Worm (Caenorhabditis elegans) whole organism, mixed stage, embryonic: ENCODE results near the gene srx-82.
A peak's percentile ranks its signal among the peaks of the same experiment; 100 is the strongest.

ENCODE experiments used
- bed-3 ChIP-seq: fragments of 200-800 bp; sonication (Bioruptor generic); optimal IDR thresholded peaks from 3 replicates; lab custom pipeline; 2018; ENCODE audit warnings: mild to moderate bottlenecking, missing genetic modification characterization, moderate library complexity, missing compliant biosample characterization
- blmp-1 ChIP-seq: fragments of 150-350 bp; optimal IDR thresholded peaks from 2 replicates; lab custom pipeline; 2014; ENCODE audit warnings: missing biosample characterization, missing genetic modification characterization
- ceh-39 ChIP-seq: fragments of 150-350 bp; optimal IDR thresholded peaks from 2 replicates; lab custom pipeline; 2014; ENCODE audit warnings: missing biosample characterization, missing genetic modification characterization
- ceh-43 ChIP-seq: fragments of 200-800 bp; sonication (Bioruptor generic); optimal IDR thresholded peaks from 2 replicates; lab custom pipeline; 2018; ENCODE audit warnings: mild to moderate bottlenecking, missing genetic modification characterization, moderate library complexity, missing compliant biosample characterization
- ceh-83 ChIP-seq: fragments of 200-800 bp; sonication (Bioruptor generic); optimal IDR thresholded peaks from 2 replicates; lab custom pipeline; 2018; ENCODE audit warnings: mild to moderate bottlenecking, missing genetic modification characterization, missing compliant biosample characterization
- ces-1 ChIP-seq: fragments of 150-350 bp; optimal IDR thresholded peaks from 2 replicates; lab custom pipeline; 2014; ENCODE audit warnings: missing biosample characterization, missing genetic modification reagents, missing genetic modification characterization
- cnd-1 ChIP-seq: fragments of 200-800 bp; sonication (Bioruptor generic); optimal IDR thresholded peaks from 2 replicates; lab custom pipeline; 2018; ENCODE audit warnings: mild to moderate bottlenecking, missing genetic modification characterization, missing compliant biosample characterization
- drap-1 ChIP-seq: fragments of 200-800 bp; sonication (Bioruptor generic); optimal IDR thresholded peaks from 3 replicates; lab custom pipeline; 2018; ENCODE audit warnings: mild to moderate bottlenecking, missing genetic modification characterization, missing compliant biosample characterization
- elt-3 ChIP-seq: fragments of 150-350 bp; optimal IDR thresholded peaks from 2 replicates; lab custom pipeline; 2014; ENCODE audit warnings: missing biosample characterization, missing genetic modification characterization
- flh-1 ChIP-seq: fragments of 200-800 bp; sonication (Bioruptor generic); optimal IDR thresholded peaks from 2 replicates; lab custom pipeline; 2018; ENCODE audit warnings: mild to moderate bottlenecking, missing genetic modification characterization, moderate library complexity, missing compliant biosample characterization
- ham-2 ChIP-seq: fragments of 200-800 bp; sonication (Bioruptor generic); optimal IDR thresholded peaks from 2 replicates; lab custom pipeline; 2018; ENCODE audit warnings: mild to moderate bottlenecking, missing genetic modification characterization, missing compliant biosample characterization
- hlh-1 ChIP-seq: fragments of 150-350 bp; optimal IDR thresholded peaks from 2 replicates; lab custom pipeline; 2014; ENCODE audit warnings: missing biosample characterization, missing genetic modification reagents, missing genetic modification characterization
- lin-32 ChIP-seq: fragments of 200-800 bp; sonication (Bioruptor generic); optimal IDR thresholded peaks from 2 replicates; lab custom pipeline; 2018; ENCODE audit warnings: mild to moderate bottlenecking, missing genetic modification characterization, missing compliant biosample characterization
- lsy-2 ChIP-seq: fragments of 150-350 bp; optimal IDR thresholded peaks from 2 replicates; lab custom pipeline; 2014; ENCODE audit warnings: missing biosample characterization, missing genetic modification characterization
- mab-5 ChIP-seq: fragments of 150-350 bp; optimal IDR thresholded peaks from 2 replicates; lab custom pipeline; 2014; ENCODE audit warnings: missing biosample characterization, missing genetic modification characterization
- mep-1 ChIP-seq: fragments of 150-350 bp; optimal IDR thresholded peaks from 2 replicates; lab custom pipeline; 2017; ENCODE audit warnings: missing biosample characterization, missing genetic modification reagents, missing genetic modification characterization, inconsistent platforms
- mls-2 ChIP-seq: sonication (generic microtip); optimal IDR thresholded peaks from 2 replicates; lab custom pipeline; 2016; ENCODE audit warnings: mild to moderate bottlenecking, missing genetic modification characterization, moderate library complexity, missing compliant biosample characterization
- nhr-12 ChIP-seq: fragments of 150-350 bp; optimal IDR thresholded peaks from 2 replicates; lab custom pipeline; 2014; ENCODE audit warnings: missing biosample characterization, missing genetic modification characterization
- nhr-237 ChIP-seq: fragments of 150-350 bp; optimal IDR thresholded peaks from 2 replicates; lab custom pipeline; 2014; ENCODE audit warnings: missing biosample characterization, missing genetic modification characterization
- nhr-28 ChIP-seq: fragments of 150-350 bp; optimal IDR thresholded peaks from 2 replicates; lab custom pipeline; 2014; ENCODE audit warnings: missing biosample characterization, missing genetic modification characterization
- nhr-76 ChIP-seq: sonication (generic microtip); optimal IDR thresholded peaks from 2 replicates; lab custom pipeline; 2017; ENCODE audit warnings: missing biosample characterization, missing genetic modification characterization
- pha-4 ChIP-seq: fragments of 150-350 bp; optimal IDR thresholded peaks from 2 replicates; lab custom pipeline; 2018; ENCODE audit warnings: missing biosample characterization, missing genetic modification reagents, missing genetic modification characterization
- snpc-4 ChIP-seq: fragments of 150-350 bp; optimal IDR thresholded peaks from 2 replicates; lab custom pipeline; 2014; ENCODE audit warnings: missing biosample characterization, missing genetic modification characterization
- sptf-1 ChIP-seq: sonication (generic microtip); optimal IDR thresholded peaks from 2 replicates; lab custom pipeline; 2017; ENCODE audit warnings: mild to moderate bottlenecking, missing genetic modification characterization, moderate library complexity, missing compliant biosample characterization
- tbx-8 ChIP-seq: fragments of 200-800 bp; sonication (Bioruptor generic); optimal IDR thresholded peaks from 2 replicates; lab custom pipeline; 2018; ENCODE audit warnings: mild to moderate bottlenecking, missing genetic modification characterization, moderate library complexity, missing compliant biosample characterization
- unc-120 ChIP-seq: sonication (generic microtip); optimal IDR thresholded peaks from 2 replicates; lab custom pipeline; 2017; ENCODE audit warnings: missing genetic modification characterization, missing compliant biosample characterization; ENCODE audit not compliant: poor library complexity, severe bottlenecking
- unc-62 ChIP-seq: fragments of 150-350 bp; optimal IDR thresholded peaks from 2 replicates; lab custom pipeline; 2014; ENCODE audit warnings: missing biosample characterization, missing genetic modification reagents, missing genetic modification characterization
- zip-8 ChIP-seq: fragments of 150-350 bp; optimal IDR thresholded peaks from 2 replicates; lab custom pipeline; 2014; ENCODE audit warnings: missing biosample characterization, missing genetic modification characterization
- ztf-11 ChIP-seq: fragments of 150-350 bp; optimal IDR thresholded peaks from 2 replicates; lab custom pipeline; 2014; ENCODE audit warnings: missing biosample characterization, missing genetic modification characterization

Gene srx-82

ce11 chrV:11589433-11589832, at the start of gene srx-82:
Gene srx-82 (plus strand): TSS chrV:11589733.
- no peak for TF ChIP-seq bed-3 (GFP tag; lab: Kevin White, UChicago)
- TF ChIP-seq zip-8 (tag; lab: Kevin White, UChicago), result no peak

DNA sequence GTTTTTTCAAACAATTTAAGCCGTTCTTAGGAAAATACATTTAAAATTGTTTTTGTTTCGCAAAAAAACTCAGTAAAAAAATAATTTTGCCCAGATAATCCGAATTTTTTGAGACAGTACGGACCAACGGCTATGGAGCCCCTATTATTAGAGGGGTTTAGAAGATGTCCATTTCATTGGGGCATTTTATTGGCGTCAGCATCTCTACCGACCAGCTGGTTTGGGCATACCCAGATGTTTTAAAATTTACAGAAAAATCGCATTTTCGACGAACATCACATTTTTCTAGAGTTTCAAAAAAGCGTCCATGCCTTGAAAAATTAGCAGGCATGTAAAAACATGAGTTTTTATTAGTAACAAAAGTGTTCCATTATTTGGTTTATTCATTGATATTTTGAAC, 48.2 kb upstream of the srx-82 start:
- TF ChIP-seq unc-120 (tag; lab: Kevin White, UChicago), result peak; percentile 31
- TF ChIP-seq snpc-4, result no peak
- TF ChIP-seq, all 35 proteins: peak for 1

ce11 chrV:11543564-11543963, 46.0 kb upstream of the srx-82 start, which contains the start of gene F38B7.2:
Gene F38B7.2 (plus strand): TSS chrV:11543963.
- no peak for TF ChIP-seq mep-1
- no peak for TF ChIP-seq lin-32

ce11 chrV:11545227-11545626, 44.3 kb upstream of the srx-82 start, which contains the start of gene F38B7.10:
Gene F38B7.10 (plus strand): TSS chrV:11545527.
- TF ChIP-seq nhr-76 (tag; lab: Kevin White, UChicago) (no peak), ceh-39 (no peak), nhr-237 (tag; lab: Kevin White, UChicago) (no peak), sptf-1 (tag; lab: Kevin White, UChicago) (no peak), ztf-11 (tag; lab: Kevin White, UChicago) (no peak), lin-32 (no peak), flh-1 (GFP tag; lab: Kevin White, UChicago) (no peak), blmp-1 (tag; lab: Kevin White, UChicago) (no peak), ceh-83 (GFP tag; lab: Kevin White, UChicago) (no peak), snpc-4 (no peak), ceh-43 (GFP tag; lab: Kevin White, UChicago) (no peak), mep-1 (no peak), ces-1 (GFP tag; lab: Kevin White, UChicago) (no peak), zip-8 (tag; lab: Kevin White, UChicago) (no peak), tbx-8 (no peak), hlh-1 (tag; lab: Kevin White, UChicago) (no peak), cnd-1 (no peak), drap-1 (GFP tag; lab: Kevin White, UChicago) (no peak), mab-5 (tag; lab: Kevin White, UChicago) (no peak)

ce11 chrV:11546795-11547194, 42.7 kb upstream of the srx-82 start, which contains the start of gene F38B7.11:
Gene F38B7.11 (plus strand): TSS chrV:11547095.
- no peak for TF ChIP-seq flh-1 (GFP tag; lab: Kevin White, UChicago)
- no peak for TF ChIP-seq pha-4
- TF ChIP-seq mab-5 (tag; lab: Kevin White, UChicago), result no peak
- no peak for TF ChIP-seq zip-8 (tag; lab: Kevin White, UChicago)
- no peak for TF ChIP-seq lin-32
- no peak for TF ChIP-seq drap-1 (GFP tag; lab: Kevin White, UChicago)
- TF ChIP-seq ham-2, result no peak
- TF ChIP-seq elt-3 (tag; lab: Kevin White, UChicago), result no peak
- no peak for TF ChIP-seq mep-1
- no peak for TF ChIP-seq sptf-1 (tag; lab: Kevin White, UChicago)
- no peak for TF ChIP-seq blmp-1 (tag; lab: Kevin White, UChicago)
- no peak for TF ChIP-seq ceh-83 (GFP tag; lab: Kevin White, UChicago)
- TF ChIP-seq ceh-39, result no peak
- TF ChIP-seq ztf-11 (tag; lab: Kevin White, UChicago), result no peak
- TF ChIP-seq nhr-28, result no peak
- no peak for TF ChIP-seq mls-2
- TF ChIP-seq nhr-12, result no peak

DNA sequence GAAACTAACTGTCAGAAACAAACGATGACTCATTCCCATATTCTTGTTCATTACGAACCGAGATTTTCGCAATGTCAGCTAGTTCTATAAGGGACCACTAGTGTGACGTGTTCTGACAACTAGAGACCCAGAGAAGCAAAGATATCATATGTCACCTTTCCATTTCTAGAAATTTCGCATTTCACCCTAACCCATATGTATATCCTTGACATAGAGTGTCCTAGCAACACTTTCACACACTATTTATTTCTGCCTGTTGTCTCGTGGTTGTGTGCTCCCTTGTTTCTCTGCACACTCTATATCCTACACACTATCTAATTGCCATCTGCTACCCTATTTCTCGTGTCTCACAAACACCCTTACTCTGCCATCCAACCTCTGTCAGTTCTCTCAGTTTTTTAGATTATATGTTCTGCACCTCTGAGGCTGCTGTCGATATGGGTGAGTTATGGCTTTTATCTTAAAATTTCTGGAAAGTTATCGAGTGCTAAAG, 40.6 kb upstream of the srx-82 start, which contains the start of the genes F38B7.17 and F38B7.3:
F38B7.17 (minus strand) TSS at position 51 of the 493 bp plus-strand sequence.
F38B7.3 (plus strand) TSS at position 194 of the 493 bp plus-strand sequence.
- TF ChIP-seq ces-1 (GFP tag; lab: Kevin White, UChicago) (peak; percentile 30), unc-62 (GFP tag; lab: Kevin White, UChicago) (peak; percentile 40), unc-120 (tag; lab: Kevin White, UChicago) (peak; percentile 30), pha-4 (peak; percentile 50), cnd-1 (peak; percentile 84), lsy-2 (peak; percentile 13), bed-3 (GFP tag; lab: Kevin White, UChicago) (no peak), hlh-1 (tag; lab: Kevin White, UChicago) (peak; percentile 49), ztf-11 (tag; lab: Kevin White, UChicago) (no peak), lin-32 (peak; percentile 11)
